Fruit fly (Drosophila melanogaster) whole organism, embryonic: ENCODE measurements around the gene ct.

Source experiments
- CG10366 ChIP-seq: fragments of 200-800 bp; sonication (Bioruptor generic); IDR thresholded peaks from 2 replicates; pipeline ENCODE4 v1.3.6; 2022; ENCODE audit warnings: missing biosample characterization, missing genetic modification characterization
- CG10565 ChIP-seq: fragments of 200-800 bp; sonication (Bioruptor generic); optimal IDR thresholded peaks from 3 replicates; lab custom pipeline; 2016; ENCODE audit warnings: missing biosample characterization, mild to moderate bottlenecking, missing genetic modification characterization
- CG12155 ChIP-seq: fragments of 200-800 bp; sonication (Bioruptor generic); optimal IDR thresholded peaks from 3 replicates; lab custom pipeline; 2016; ENCODE audit warnings: missing biosample characterization, missing genetic modification characterization
- CG12391 ChIP-seq: fragments of 200-800 bp; sonication (Bioruptor generic); optimal IDR thresholded peaks from 3 replicates; lab custom pipeline; 2018; ENCODE audit warnings: missing biosample characterization, mild to moderate bottlenecking, missing genetic modification characterization, moderate library complexity
- CG12744 ChIP-seq: fragments of 200-800 bp; sonication (Bioruptor generic); optimal IDR thresholded peaks from 2 replicates; lab custom pipeline; 2016; ENCODE audit warnings: missing biosample characterization, missing genetic modification characterization
- CG17361 ChIP-seq: fragments of 200-800 bp; sonication (Bioruptor generic); IDR thresholded peaks from 3 replicates; pipeline ENCODE4 v1.3.6; 2022; ENCODE audit warnings: missing biosample characterization, missing genetic modification characterization
- CG17829 ChIP-seq: fragments of 200-800 bp; optimal IDR thresholded peaks from 2 replicates; lab custom pipeline; 2019; ENCODE audit warnings: missing biosample characterization, mild to moderate bottlenecking, missing genetic modification characterization, moderate library complexity
- CG18011 ChIP-seq: fragments of 200-800 bp; sonication (Bioruptor generic); optimal IDR thresholded peaks from 2 replicates; lab custom pipeline; 2017; ENCODE audit warnings: missing biosample characterization, missing genetic modification characterization, mild to moderate bottlenecking, moderate library complexity, missing genotype
- CG2889 ChIP-seq: fragments of 200-800 bp; sonication (Bioruptor generic); IDR thresholded peaks from 3 replicates; pipeline ENCODE4 v1.3.6; 2022; ENCODE audit warnings: missing biosample characterization, missing genetic modification characterization
- CG3163 ChIP-seq: fragments of 200-800 bp; sonication (Bioruptor generic); optimal IDR thresholded peaks from 3 replicates; lab custom pipeline; 2016; ENCODE audit warnings: missing biosample characterization, missing genetic modification characterization
- CG34376 ChIP-seq: fragments of 200-800 bp; sonication (Bioruptor generic); optimal IDR thresholded peaks from 2 replicates; lab custom pipeline; 2018; ENCODE audit warnings: missing biosample characterization, mild to moderate bottlenecking, missing genetic modification characterization
- CG4404 ChIP-seq: fragments of 200-800 bp; sonication (Bioruptor generic); IDR thresholded peaks from 2 replicates; pipeline ENCODE4 v1.3.6; 2022; ENCODE audit warnings: missing biosample characterization, missing genetic modification characterization
- CG4820 ChIP-seq: fragments of 200-800 bp; sonication (Bioruptor generic); optimal IDR thresholded peaks from 3 replicates; lab custom pipeline; 2016; ENCODE audit warnings: missing biosample characterization, missing genetic modification characterization
- CG5953 ChIP-seq: fragments of 200-800 bp; sonication (Bioruptor generic); IDR thresholded peaks from 2 replicates; pipeline ENCODE4 v1.3.6; 2022; ENCODE audit warnings: missing biosample characterization, missing genetic modification characterization
- CG6175 ChIP-seq: fragments of 200-800 bp; sonication (Bioruptor generic); IDR thresholded peaks from 3 replicates; pipeline ENCODE4 v1.3.6; 2022; ENCODE audit warnings: missing biosample characterization, missing genetic modification characterization
- CG7745 ChIP-seq: fragments of 200-800 bp; sonication (Bioruptor generic); optimal IDR thresholded peaks from 2 replicates; lab custom pipeline; 2018; ENCODE audit warnings: missing biosample characterization, mild to moderate bottlenecking, missing genetic modification characterization, moderate library complexity
- CG7987 ChIP-seq: fragments of 200-800 bp; sonication (Bioruptor generic); optimal IDR thresholded peaks from 2 replicates; lab custom pipeline; 2018; ENCODE audit warnings: missing biosample characterization, mild to moderate bottlenecking, missing genetic modification characterization, moderate library complexity
- CG9609 ChIP-seq: fragments of 200-800 bp; sonication (Bioruptor generic); optimal IDR thresholded peaks from 3 replicates; lab custom pipeline; 2016; ENCODE audit warnings: missing biosample characterization, missing genetic modification characterization
- CG9932 ChIP-seq: fragments of 200-800 bp; sonication (Bioruptor generic); IDR thresholded peaks from 2 replicates; pipeline ENCODE4 v1.3.6; 2022; ENCODE audit warnings: missing biosample characterization, missing genetic modification characterization
- D19B ChIP-seq: fragments of 200-800 bp; sonication (Bioruptor generic); optimal IDR thresholded peaks from 2 replicates; lab custom pipeline; 2017; ENCODE audit warnings: missing biosample characterization, mild to moderate bottlenecking, missing genetic modification characterization
- Dbx ChIP-seq: fragments of 200-800 bp; sonication (Bioruptor generic); IDR thresholded peaks from 3 replicates; pipeline ENCODE4 v1.3.6; 2022; ENCODE audit warnings: missing biosample characterization, missing genetic modification characterization
- Dek ChIP-seq: fragments of 200-800 bp; sonication (Bioruptor generic); optimal IDR thresholded peaks from 3 replicates; lab custom pipeline; 2019; ENCODE audit warnings: missing biosample characterization, mild to moderate bottlenecking, missing genetic modification characterization, moderate library complexity
- Fer3 ChIP-seq: fragments of 200-800 bp; sonication (Bioruptor generic); optimal IDR thresholded peaks from 2 replicates; lab custom pipeline; 2018; ENCODE audit warnings: missing biosample characterization, mild to moderate bottlenecking, missing genetic modification characterization, moderate library complexity
- HLH3B ChIP-seq: fragments of 200-800 bp; sonication (Bioruptor generic); IDR thresholded peaks from 2 replicates; pipeline ENCODE4 v1.3.6; 2022; ENCODE audit warnings: missing biosample characterization, missing genetic modification characterization
- Lhr ChIP-seq: fragments of 200-800 bp; sonication (Bioruptor generic); optimal IDR thresholded peaks from 3 replicates; lab custom pipeline; 2017; ENCODE audit warnings: mild to moderate bottlenecking, missing biosample characterization, missing genetic modification reagents, missing genetic modification characterization
- Lim3 ChIP-seq: fragments of 200-800 bp; sonication (Bioruptor generic); IDR thresholded peaks from 2 replicates; pipeline ENCODE4 v1.3.6; 2022; ENCODE audit warnings: missing biosample characterization, missing genetic modification characterization
- Ravus ChIP-seq: fragments of 200-800 bp; sonication (Bioruptor generic); IDR thresholded peaks from 2 replicates; pipeline ENCODE4 v1.3.6; 2022; ENCODE audit warnings: missing biosample characterization, missing genetic modification characterization
- ab ChIP-seq: fragments of 200-800 bp; sonication (Bioruptor generic); optimal IDR thresholded peaks from 2 replicates; lab custom pipeline; 2016; ENCODE audit warnings: missing biosample characterization, missing genetic modification characterization
- ap ChIP-seq: fragments of 200-800 bp; sonication (Bioruptor generic); IDR thresholded peaks from 2 replicates; pipeline ENCODE4 v1.3.6; 2022; ENCODE audit warnings: missing biosample characterization, missing genetic modification characterization
- ci ChIP-seq: fragments of 200-800 bp; sonication (Bioruptor generic); IDR thresholded peaks from 3 replicates; pipeline ENCODE4 v1.3.6; 2022; ENCODE audit warnings: missing biosample characterization, missing genetic modification characterization
- cwo ChIP-seq: fragments of 200-800 bp; sonication (Bioruptor generic); optimal IDR thresholded peaks from 3 replicates; lab custom pipeline; 2017; ENCODE audit warnings: missing biosample characterization, missing genetic modification characterization, mild to moderate bottlenecking, moderate library complexity, missing genetic modification reagents
- dimm ChIP-seq: fragments of 200-800 bp; sonication (Bioruptor generic); IDR thresholded peaks from 2 replicates; pipeline ENCODE4 v1.3.6; 2022; ENCODE audit warnings: missing biosample characterization, missing genetic modification characterization
- emc ChIP-seq: fragments of 200-800 bp; sonication (Bioruptor generic); optimal IDR thresholded peaks from 2 replicates; lab custom pipeline; 2016; ENCODE audit warnings: missing biosample characterization, missing genetic modification characterization
- fd102C ChIP-seq: fragments of 200-800 bp; sonication (Bioruptor generic); optimal IDR thresholded peaks from 2 replicates; lab custom pipeline; 2018; ENCODE audit warnings: missing biosample characterization, mild to moderate bottlenecking, missing genetic modification characterization, moderate library complexity
- fd64A ChIP-seq: fragments of 200-800 bp; sonication (Bioruptor generic); optimal IDR thresholded peaks from 3 replicates; lab custom pipeline; 2018; ENCODE audit warnings: missing biosample characterization, mild to moderate bottlenecking, missing genetic modification characterization
- fru ChIP-seq: fragments of >200 bp; optimal IDR thresholded peaks from 2 replicates; lab custom pipeline; 2017
- gt ChIP-seq: fragments of 200-800 bp; sonication (Bioruptor generic); IDR thresholded peaks from 2 replicates; pipeline ENCODE4 v1.3.6; 2022; ENCODE audit warnings: missing biosample characterization, missing genetic modification characterization
- hb ChIP-seq: fragments of 200-800 bp; sonication (Bioruptor generic); IDR thresholded peaks from 3 replicates; pipeline ENCODE4 v1.3.6; 2022; ENCODE audit warnings: missing biosample characterization, missing genetic modification characterization; ENCODE audit not compliant: partially characterized antibody
- kay ChIP-seq: fragments of 200-800 bp; sonication (Bioruptor generic); optimal IDR thresholded peaks from 2 replicates; lab custom pipeline; 2016; ENCODE audit warnings: missing biosample characterization, missing genetic modification characterization
- kni ChIP-seq: fragments of 200-800 bp; sonication (Bioruptor generic); optimal IDR thresholded peaks from 3 replicates; lab custom pipeline; 2017; ENCODE audit warnings: mild to moderate bottlenecking, missing biosample characterization, missing genetic modification reagents, missing genetic modification characterization
- lbe ChIP-seq: fragments of 200-800 bp; sonication (Bioruptor generic); optimal IDR thresholded peaks from 2 replicates; lab custom pipeline; 2016; ENCODE audit warnings: missing biosample characterization, mild to moderate bottlenecking, missing genetic modification characterization
- mirr ChIP-seq: fragments of 200-800 bp; sonication (Bioruptor generic); optimal IDR thresholded peaks from 3 replicates; lab custom pipeline; 2018; ENCODE audit warnings: missing biosample characterization, mild to moderate bottlenecking, missing genetic modification characterization
- pb ChIP-seq: fragments of 200-800 bp; sonication (Bioruptor generic); optimal IDR thresholded peaks from 3 replicates; lab custom pipeline; 2016; ENCODE audit warnings: missing biosample characterization, missing genetic modification characterization
- pho ChIP-seq: fragments of 200-800 bp; sonication (Bioruptor generic); optimal IDR thresholded peaks from 2 replicates; lab custom pipeline; 2016; ENCODE audit warnings: missing biosample characterization, missing genetic modification characterization
- ro ChIP-seq: fragments of 200-800 bp; sonication (Bioruptor generic); IDR thresholded peaks from 2 replicates; pipeline ENCODE4 v1.3.6; 2022; ENCODE audit warnings: missing biosample characterization, missing genetic modification characterization
- sqz ChIP-seq: fragments of 200-800 bp; sonication (Bioruptor generic); optimal IDR thresholded peaks from 3 replicates; lab custom pipeline; 2018; ENCODE audit warnings: missing biosample characterization, mild to moderate bottlenecking, missing genetic modification characterization
- tgo ChIP-seq: fragments of 200-800 bp; sonication (Bioruptor generic); IDR thresholded peaks from 3 replicates; pipeline ENCODE4 v1.3.6; 2022; ENCODE audit warnings: missing biosample characterization, missing genetic modification characterization
- wek ChIP-seq: fragments of 200-800 bp; sonication (Bioruptor generic); optimal IDR thresholded peaks from 3 replicates; lab custom pipeline; 2018; ENCODE audit warnings: missing biosample characterization, mild to moderate bottlenecking, missing genetic modification characterization, moderate library complexity
- zf30C ChIP-seq: fragments of 200-800 bp; sonication (Bioruptor generic); optimal IDR thresholded peaks from 3 replicates; lab custom pipeline; 2018; ENCODE audit warnings: missing biosample characterization, mild to moderate bottlenecking, missing genetic modification characterization
- zfh2 ChIP-seq: fragments of 200-800 bp; sonication (Bioruptor generic); optimal IDR thresholded peaks from 2 replicates; lab custom pipeline; 2016; ENCODE audit warnings: missing biosample characterization, missing genetic modification characterization

Gene ct

dm6 chrX:7701282-7702078, 93.3 kb downstream of the ct start (continued):
- TF ChIP-seq emc: no peak
- no peak for TF ChIP-seq CG10565 (GFP tag; lab: Kevin White, UChicago)
- TF ChIP-seq mirr (GFP tag; lab: Kevin White, UChicago): peak; percentile 52
- TF ChIP-seq sqz: peak; percentile 57
- peak; percentile 48; the same call in 1 of the 2 replicates for TF ChIP-seq ap (GFP tag; lab: Robert Waterston, UW)
- TF ChIP-seq HLH3B (GFP tag; lab: Robert Waterston, UW): peak; percentile 63
- no peak for TF ChIP-seq Lim3 (GFP tag; lab: Robert Waterston, UW)
- no peak for TF ChIP-seq dimm (GFP tag; lab: Robert Waterston, UW)
- TF ChIP-seq CG12391: peak; percentile 77
- no peak for TF ChIP-seq kay (GFP tag; lab: Kevin White, UChicago)
- peak; percentile 15 for TF ChIP-seq CG18011
- TF ChIP-seq zf30C: no peak
- TF ChIP-seq Dek (tag; lab: Kevin White, UChicago): peak; percentile 84
- no peak for TF ChIP-seq CG3163 (GFP tag; lab: Kevin White, UChicago)
- no peak for TF ChIP-seq hb (GFP tag; lab: Robert Waterston, UW)
- TF ChIP-seq CG6175 (GFP tag; lab: Robert Waterston, UW): peak; percentile 47; the same call in 2 of the 3 replicates
- no peak for TF ChIP-seq lbe (GFP tag; lab: Kevin White, UChicago)
- TF ChIP-seq CG17361 (GFP tag; lab: Robert Waterston, UW): peak; percentile 82
- no peak; the same call in 1 of the 2 replicates for TF ChIP-seq CG5953
- peak; percentile 75 for TF ChIP-seq D19B (GFP tag; lab: Kevin White, UChicago)
- no peak for TF ChIP-seq CG7745 (tag; lab: Kevin White, UChicago)
- peak; percentile 67 for TF ChIP-seq Dbx (GFP tag; lab: Robert Waterston, UW)
- TF ChIP-seq CG9609 (GFP tag; lab: Kevin White, UChicago): peak; percentile 45
- peak; percentile 47 for TF ChIP-seq CG12155
- TF ChIP-seq Fer3 (tag; lab: Kevin White, UChicago): peak; percentile 87
- peak; percentile 72 for TF ChIP-seq CG34376
- peak; percentile 93 for TF ChIP-seq cwo (GFP tag; lab: Kevin White, UChicago)
- TF ChIP-seq kni (GFP tag; lab: Kevin White, UChicago): no peak
- TF ChIP-seq fru (lab: Kevin White, UChicago): no peak
- peak; percentile 54 for TF ChIP-seq CG4820 (GFP tag; lab: Kevin White, UChicago)
- no peak for TF ChIP-seq wek (GFP tag; lab: Kevin White, UChicago)
- TF ChIP-seq tgo (GFP tag; lab: Robert Waterston, UW): peak; percentile 60; the same call in 2 of the 3 replicates
- peak; percentile 76 for TF ChIP-seq CG9932 (GFP tag; lab: Robert Waterston, UW)
- peak; percentile 66 for TF ChIP-seq CG17829 (tag; lab: Kevin White, UChicago)
- TF ChIP-seq CG10366: peak; percentile 53
- TF ChIP-seq Lhr: peak; percentile 7
- peak; percentile 55 for TF ChIP-seq CG7987 (GFP tag; lab: Kevin White, UChicago)
- no peak for TF ChIP-seq CG12744 (GFP tag; lab: Kevin White, UChicago)
- no peak for TF ChIP-seq fd64A
- TF ChIP-seq CG4404 (GFP tag; lab: Robert Waterston, UW): peak; percentile 41; the same call in 1 of the 2 replicates
- no peak for TF ChIP-seq gt (GFP tag; lab: Robert Waterston, UW)
- TF ChIP-seq Ravus (GFP tag; lab: Robert Waterston, UW): peak; percentile 44
- no peak for TF ChIP-seq ro (GFP tag; lab: Robert Waterston, UW)
- TF ChIP-seq ab (GFP tag; lab: Kevin White, UChicago): no peak
- peak; percentile 68 for TF ChIP-seq CG2889
- no peak for TF ChIP-seq fd102C (GFP tag; lab: Kevin White, UChicago)
- TF ChIP-seq zfh2: peak; percentile 47
- TF ChIP-seq ci (GFP tag; lab: Robert Waterston, UW): 0 out of 3 replicates have a peak, but pooled peaks have one; percentile 41
- TF ChIP-seq pho: peak; percentile 65
- no peak for TF ChIP-seq pb (GFP tag; lab: Kevin White, UChicago)
